Fruit fly (Drosophila melanogaster) whole organism, embryonic: ENCODE results near the gene CG32276.

Experiments
- CG13296 ChIP-seq: fragments of 200-800 bp; sonication (Bioruptor generic); optimal IDR thresholded peaks from 3 replicates; lab custom pipeline; 2018; ENCODE audit warnings: missing biosample characterization, mild to moderate bottlenecking, missing genetic modification characterization
- CG1529 ChIP-seq: fragments of 200-800 bp; sonication (Bioruptor generic); optimal IDR thresholded peaks from 3 replicates; lab custom pipeline; 2018; ENCODE audit warnings: missing biosample characterization, missing genetic modification characterization
- Deaf1 ChIP-seq: fragments of 200-800 bp; optimal IDR thresholded peaks from 3 replicates; lab custom pipeline; 2019; ENCODE audit warnings: missing biosample characterization, mild to moderate bottlenecking, missing genetic modification characterization, moderate library complexity
- Ravus ChIP-seq: fragments of 200-800 bp; sonication (Bioruptor generic); IDR thresholded peaks from 2 replicates; pipeline ENCODE4 v1.3.6; 2022; ENCODE audit warnings: missing biosample characterization, missing genetic modification characterization
- en ChIP-seq: fragments of 200-800 bp; sonication (Bioruptor generic); optimal IDR thresholded peaks from 2 replicates; lab custom pipeline; 2016; ENCODE audit warnings: missing biosample characterization, missing genetic modification characterization
- sima ChIP-seq: fragments of 200-800 bp; sonication (Bioruptor generic); optimal IDR thresholded peaks from 2 replicates; lab custom pipeline; 2016; ENCODE audit warnings: missing biosample characterization, missing genetic modification characterization

DNA sequence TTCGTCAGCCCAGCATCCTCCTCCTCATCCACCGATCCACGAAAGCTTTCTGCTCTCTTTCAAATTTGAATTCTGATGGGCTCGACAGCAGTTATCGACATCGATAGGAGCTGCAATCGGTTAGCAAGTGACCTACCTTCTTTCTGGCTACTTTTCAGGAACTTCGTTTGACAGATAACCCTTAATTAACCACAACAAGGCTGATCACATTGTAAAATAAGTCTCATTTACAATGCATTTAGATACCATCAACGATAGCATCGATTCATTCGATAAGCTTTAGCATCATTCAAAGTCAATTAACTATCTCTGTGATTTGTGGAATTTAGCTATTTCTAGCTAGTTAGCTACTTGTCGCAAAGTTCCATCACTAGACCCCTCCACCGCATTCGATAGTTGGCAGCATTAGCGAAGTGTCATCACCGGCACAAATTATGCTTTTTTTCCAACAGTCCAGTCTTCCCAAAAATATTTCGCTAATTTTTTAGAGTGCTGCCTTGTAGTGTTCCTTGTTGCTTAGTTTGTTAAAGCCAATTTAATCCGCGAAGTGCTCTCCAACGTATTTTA lies 20.2 kb downstream of the CG32276 start, which contains the start of the genes MnM and Girdin:
- TF ChIP-seq Deaf1 (tag; lab: Kevin White, UChicago) (no peak), sima (no peak), en (GFP tag; lab: Kevin White, UChicago) (no peak), CG13296 (GFP tag; lab: Kevin White, UChicago) (no peak), Ravus (GFP tag; lab: Robert Waterston, UW) (no peak), CG1529 (GFP tag; lab: Kevin White, UChicago) (no peak)
